Fruit fly (Drosophila melanogaster): ENCODE data around the gene Rfx.

DNA sequence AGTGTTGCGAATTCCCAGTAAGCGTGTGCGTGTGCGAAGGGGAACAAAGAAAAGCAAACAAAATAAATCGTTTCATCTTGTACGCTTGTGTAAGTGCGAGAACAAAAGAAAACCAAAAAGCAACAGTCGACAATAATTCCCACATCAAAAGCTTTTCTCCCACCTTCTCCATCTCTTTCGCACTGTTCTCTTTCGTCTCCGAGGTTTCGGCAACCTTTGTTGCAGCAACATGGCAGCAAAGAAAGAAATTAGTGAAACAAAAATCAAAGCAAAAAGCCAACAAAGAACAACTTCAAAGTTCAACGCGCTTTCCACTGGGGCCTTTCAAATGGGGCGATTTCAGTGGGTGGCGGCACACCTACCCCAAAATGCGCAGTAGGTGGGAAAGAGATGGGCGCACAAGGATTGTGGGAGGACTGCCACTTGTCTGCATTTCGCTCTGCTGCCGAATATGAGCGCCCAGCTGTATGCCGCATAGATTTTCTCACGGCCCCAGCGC, 25.9 kb downstream of the Rfx start:
- TF ChIP-seq pan (optimal IDR thresholded peaks at IDR 0.05) (no peak), rgr (GFP tag; optimal IDR thresholded peaks at IDR 0.05) (no peak), usp (GFP tag; optimal IDR thresholded peaks at IDR 0.05) (no peak), N (GFP tag; optimal IDR thresholded peaks at IDR 0.05) (no peak)

Data from whole organism, wandering third instar larva.